Worm (Caenorhabditis elegans): ENCODE data around the gene Y32F6B.1.

The Y32F6B.1 gene

DNA sequence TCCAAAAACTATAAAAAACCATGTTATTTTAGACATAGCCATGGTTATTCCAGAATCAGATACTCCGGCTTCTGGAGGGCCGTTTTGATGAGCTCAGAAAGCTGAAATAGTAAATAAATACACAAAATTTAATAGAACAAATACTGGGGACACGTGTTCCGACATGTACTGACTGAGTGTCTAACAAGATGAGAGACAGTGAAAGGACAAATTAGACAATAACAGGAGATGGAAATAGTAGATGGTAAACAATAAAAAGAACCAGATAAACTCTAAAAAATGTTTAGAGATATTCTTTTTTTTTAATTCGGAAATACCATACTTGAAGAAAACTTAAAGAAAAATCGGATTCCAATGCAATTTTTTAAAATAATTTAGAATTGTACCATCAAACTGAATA is at the start of gene Y32F6B.1:
Gene Y32F6B.1 (minus strand): TSS at position 101 of the 400 bp plus-strand sequence.
- no peak for TF ChIP-seq nhr-27 (tag; optimal IDR thresholded peaks at IDR 0.05)
- no peak for TF ChIP-seq ztf-28 (GFP tag; IDR thresholded peaks at IDR 0.05)
- TF ChIP-seq F55B11.4 (tag; optimal IDR thresholded peaks at IDR 0.05; ENCODE audit: borderline replicate concordance, insufficient read depth): no peak
- no peak for TF ChIP-seq bed-2 (GFP tag; IDR thresholded peaks at IDR 0.05)
- TF ChIP-seq cebp-1 (GFP tag; IDR thresholded peaks at IDR 0.05): no peak
- TF ChIP-seq cebp-1 (tag; optimal IDR thresholded peaks at IDR 0.05): no peak
- TF ChIP-seq atf-7 (tag; optimal IDR thresholded peaks at IDR 0.05): no peak
- no peak for TF ChIP-seq lsy-27 (tag; optimal IDR thresholded peaks at IDR 0.05; ENCODE audit: borderline replicate concordance, insufficient read depth)
- TF ChIP-seq hlh-12 (tag; optimal IDR thresholded peaks at IDR 0.05): no peak
- no peak for TF ChIP-seq lir-1 (GFP tag; conservative IDR thresholded peaks at IDR 0.05)
- TF ChIP-seq egl-44 (GFP tag; IDR thresholded peaks at IDR 0.05): no peak

DNA sequence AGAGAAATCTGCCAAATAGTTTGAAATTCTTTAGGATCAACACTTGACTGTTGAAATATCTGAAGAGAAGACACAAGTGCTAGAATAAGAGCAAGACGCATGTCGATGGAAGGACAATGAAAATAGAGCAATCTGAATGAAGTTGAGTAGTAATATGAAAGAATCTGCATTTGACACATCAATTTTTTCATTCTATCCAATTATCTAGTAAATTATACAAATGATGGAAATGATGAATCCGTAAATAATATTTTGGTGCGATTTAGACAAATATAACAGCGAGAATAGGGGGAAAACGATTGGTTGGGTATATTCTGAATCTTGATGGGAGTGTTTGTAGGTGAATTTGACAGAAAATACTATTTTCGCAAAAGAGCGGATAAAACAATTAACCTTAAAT is 48.2 kb upstream of the Y32F6B.1 start, which contains the start of gene txt-10:
Gene txt-10 (minus strand): TSS at position 101 of the 400 bp plus-strand sequence.
- no peak for TF ChIP-seq lsl-1 (GFP tag; optimal IDR thresholded peaks at IDR 0.05)
- TF ChIP-seq ztf-6 (GFP tag; IDR thresholded peaks at IDR 0.05): no peak
- TF ChIP-seq lir-1 (GFP tag; conservative IDR thresholded peaks at IDR 0.05): no peak
- no peak for TF ChIP-seq snpc-1.3 (tag; optimal IDR thresholded peaks at IDR 0.05; ENCODE audit: insufficient read depth)
- no peak for TF ChIP-seq ceh-40 (GFP tag; IDR thresholded peaks at IDR 0.05)
- TF ChIP-seq repo-1 (tag; optimal IDR thresholded peaks at IDR 0.05): no peak
- peak; percentile 7 for TF ChIP-seq hrde-1 (tag; optimal IDR thresholded peaks at IDR 0.05; ENCODE audit: borderline replicate concordance)

DNA sequence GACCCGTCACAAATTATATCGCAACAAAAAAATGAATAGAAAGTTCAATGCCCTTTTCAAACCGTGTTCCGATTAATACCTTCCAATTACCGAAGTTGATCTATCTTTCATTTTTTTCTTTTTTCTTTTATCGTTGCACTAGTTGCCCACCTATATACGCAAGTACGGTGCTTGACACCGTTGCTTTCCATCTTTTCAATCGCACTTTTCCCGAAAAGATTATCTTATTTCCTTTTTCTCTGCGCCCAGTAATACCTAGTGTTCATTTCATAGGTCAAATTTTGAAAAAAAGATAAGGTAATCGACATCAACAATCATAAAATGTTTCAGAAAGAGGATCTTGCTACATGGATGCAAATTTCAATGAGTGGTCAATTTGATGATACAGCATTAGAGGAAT is 45.1 kb upstream of the Y32F6B.1 start:
- no peak for TF ChIP-seq ztf-18 (tag; optimal IDR thresholded peaks at IDR 0.05)
- TF ChIP-seq B0261.1 (tag; optimal IDR thresholded peaks at IDR 0.05): no peak
- TF ChIP-seq ets-4 (GFP tag; optimal IDR thresholded peaks at IDR 0.05): no peak
- TF ChIP-seq D2030.7 (GFP tag; IDR thresholded peaks at IDR 0.05): no peak
- TF ChIP-seq madf-8 (GFP tag; conservative IDR thresholded peaks at IDR 0.05): no peak
- TF ChIP-seq rpc-1 (optimal IDR thresholded peaks at IDR 0.05): no peak
- no peak for TF ChIP-seq rpc-1 (tag; optimal IDR thresholded peaks at IDR 0.05)
- no peak for TF ChIP-seq egl-44 (GFP tag; IDR thresholded peaks at IDR 0.05)
- no peak for TF ChIP-seq nfya-1 (tag; optimal IDR thresholded peaks at IDR 0.05; ENCODE audit: borderline replicate concordance, insufficient read depth)
- TF ChIP-seq rcor-1 (GFP tag; IDR thresholded peaks at IDR 0.05): no peak
- no peak for TF ChIP-seq atf-7 (tag; optimal IDR thresholded peaks at IDR 0.05)
- TF ChIP-seq ztf-22 (GFP tag; optimal IDR thresholded peaks at IDR 0.05): no peak
- TF ChIP-seq cebp-2 (GFP tag; IDR thresholded peaks at IDR 0.05): no peak
- no peak for TF ChIP-seq mes-4 (tag; optimal IDR thresholded peaks at IDR 0.05)
- TF ChIP-seq zim-3 (tag; optimal IDR thresholded peaks at IDR 0.05): no peak
- TF ChIP-seq F52B5.7 (tag; optimal IDR thresholded peaks at IDR 0.05): no peak
- no peak for TF ChIP-seq pbrm-1 (GFP tag; IDR thresholded peaks at IDR 0.05)
- TF ChIP-seq ama-1 (optimal IDR thresholded peaks at IDR 0.05): no peak
- no peak for TF ChIP-seq ama-1 (GFP tag; optimal IDR thresholded peaks at IDR 0.05)

DNA sequence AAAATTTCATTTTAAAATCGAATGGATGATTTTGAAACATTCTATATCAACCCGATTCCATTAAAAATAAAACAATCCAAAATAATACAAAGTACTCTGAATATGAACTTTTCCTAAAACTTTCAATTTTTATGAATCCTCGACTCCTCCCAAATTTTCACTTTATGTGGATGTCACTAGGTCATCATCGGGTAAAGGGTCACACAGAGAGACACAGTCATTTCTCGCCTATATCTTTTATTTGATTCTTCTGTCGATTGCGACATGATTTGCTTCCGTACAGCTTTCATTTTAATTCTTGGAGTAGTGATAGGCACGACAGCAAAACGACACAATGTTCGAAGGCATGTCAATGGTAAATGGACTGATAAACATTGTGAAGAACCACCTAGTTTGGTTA is 44.0 kb upstream of the Y32F6B.1 start, which contains the start of gene F25D1.3:
Gene F25D1.3 (plus strand): TSS at position 225 of the 400 bp plus-strand sequence.
- TF ChIP-seq hlh-26 (GFP tag; conservative IDR thresholded peaks at IDR 0.05): no peak
- no peak for TF ChIP-seq ceh-40 (GFP tag; IDR thresholded peaks at IDR 0.05)
- no peak for TF ChIP-seq Y53G8AR.9 (GFP tag; conservative IDR thresholded peaks at IDR 0.05)
- TF ChIP-seq tlf-1 (GFP tag; optimal IDR thresholded peaks at IDR 0.05): no peak
- TF ChIP-seq Y67H2A.10 (GFP tag; conservative IDR thresholded peaks at IDR 0.05): no peak
- no peak for TF ChIP-seq pbrm-1 (GFP tag; IDR thresholded peaks at IDR 0.05)
- TF ChIP-seq fkh-3 (tag; optimal IDR thresholded peaks at IDR 0.05): no peak
- no peak for TF ChIP-seq ceh-91 (GFP tag; IDR thresholded peaks at IDR 0.05)
- no peak for TF ChIP-seq lsl-1 (GFP tag; optimal IDR thresholded peaks at IDR 0.05)
- no peak for TF ChIP-seq lir-1 (GFP tag; conservative IDR thresholded peaks at IDR 0.05)
- no peak for TF ChIP-seq Y79H2A.3 (GFP tag; conservative IDR thresholded peaks at IDR 0.05)
- TF ChIP-seq egl-18 (GFP tag; IDR thresholded peaks at IDR 0.05): no peak
- no peak for TF ChIP-seq F22D6.2 (tag; optimal IDR thresholded peaks at IDR 0.05)
- no peak for TF ChIP-seq zfh-2 (GFP tag; conservative IDR thresholded peaks at IDR 0.05)
- no peak for TF ChIP-seq B0261.1 (tag; optimal IDR thresholded peaks at IDR 0.05)
- no peak for TF ChIP-seq unc-130 (GFP tag; optimal IDR thresholded peaks at IDR 0.05)

Measured in whole organism, young adult.